Fruit fly (Drosophila melanogaster): ENCODE results near the gene Tbc1d15-17.

DNA sequence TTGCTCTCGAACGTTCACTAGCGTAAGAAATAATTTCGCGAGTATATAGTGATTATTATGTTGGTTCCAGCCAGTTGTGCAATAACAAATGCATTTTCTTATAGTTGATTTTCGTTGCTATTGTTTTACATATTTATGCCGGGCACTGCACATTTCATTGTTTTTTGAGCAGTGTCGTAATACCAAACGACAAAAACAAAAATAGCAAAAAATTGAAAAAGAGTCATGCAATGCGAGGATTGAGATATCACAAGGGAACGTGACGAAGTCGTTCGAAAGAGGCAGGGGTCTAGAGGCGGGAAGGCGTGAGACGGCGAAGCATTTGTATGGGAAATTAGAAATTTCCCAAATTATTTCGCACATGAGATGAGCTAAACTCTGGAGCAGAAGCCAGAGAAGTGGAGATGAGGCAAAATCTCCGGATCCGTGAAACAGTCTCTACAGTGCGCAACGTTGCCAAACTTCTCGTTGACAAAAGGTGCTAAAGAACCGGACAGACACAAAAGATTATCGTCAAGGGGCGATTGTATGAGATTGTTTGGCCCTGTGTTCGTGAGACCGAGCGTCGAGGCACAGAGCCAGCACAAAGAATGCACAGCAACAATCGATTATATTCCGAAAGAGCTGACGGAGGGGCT, 41.6 kb upstream of the Tbc1d15-17 start:
- TF ChIP-seq CG8478 (optimal IDR thresholded peaks at IDR 0.05) = no peak
- no peak for TF ChIP-seq CTCF (optimal IDR thresholded peaks at IDR 0.05)
